Worm (Caenorhabditis elegans) whole organism, L2 larva: ENCODE data around the gene arx-2.

ENCODE experiments used
- blmp-1 ChIP-seq: sonication (generic microtip); optimal IDR thresholded peaks from 2 replicates; lab custom pipeline; 2017; ENCODE audit warnings: missing genetic modification characterization, mild to moderate bottlenecking, missing compliant biosample characterization, antibody characterized with exemption, moderate library complexity; ENCODE audit not compliant: insufficient read depth
- ceh-82 ChIP-seq: fragments of 150-350 bp; optimal IDR thresholded peaks from 2 replicates; lab custom pipeline; 2014; ENCODE audit warnings: missing biosample characterization, missing genetic modification characterization
- egl-27 ChIP-seq: sonication (generic microtip); optimal IDR thresholded peaks from 3 replicates; lab custom pipeline; 2017; ENCODE audit warnings: missing biosample characterization, missing genetic modification reagents, missing genetic modification characterization
- lin-13 ChIP-seq: fragments of 150-350 bp; optimal IDR thresholded peaks from 2 replicates; lab custom pipeline; 2014; ENCODE audit warnings: missing biosample characterization, missing genetic modification reagents, missing genetic modification characterization
- nhr-11 ChIP-seq: fragments of 150-350 bp; optimal IDR thresholded peaks from 2 replicates; lab custom pipeline; 2014; ENCODE audit warnings: missing biosample characterization, missing genetic modification characterization
- ztf-11 ChIP-seq: sonication (generic microtip); optimal IDR thresholded peaks from 2 replicates; lab custom pipeline; 2017; ENCODE audit warnings: missing biosample characterization, missing genetic modification characterization

DNA sequence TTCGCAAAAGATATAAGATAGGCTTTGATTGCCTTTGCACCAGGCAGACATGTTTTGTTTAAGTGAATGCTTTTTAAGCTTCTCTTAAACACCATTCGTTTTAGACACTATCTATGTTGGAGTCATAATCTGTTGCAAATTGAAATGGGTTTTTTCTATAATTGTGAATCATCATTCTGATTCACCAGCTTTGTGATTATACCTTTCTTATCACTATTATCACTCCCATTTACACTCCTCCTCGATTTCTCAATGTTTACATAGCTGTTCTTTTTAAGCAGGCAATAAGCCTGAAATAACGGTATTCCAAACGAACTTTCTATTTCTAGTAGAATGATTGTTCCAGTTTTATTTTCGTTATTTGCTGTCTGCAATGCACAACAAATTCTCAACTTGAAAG, 41.1 kb downstream of the arx-2 start, which contains the start of gene B0024.4:
- no peak for TF ChIP-seq ztf-11 (tag; lab: Kevin White, UChicago)
- no peak for TF ChIP-seq ceh-82
- TF ChIP-seq egl-27: no peak
- no peak for TF ChIP-seq lin-13
- TF ChIP-seq nhr-11 (tag; lab: Kevin White, UChicago): no peak
- no peak for TF ChIP-seq blmp-1 (tag; lab: Kevin White, UChicago)
